Fruit fly (Drosophila melanogaster): ENCODE measurements around the gene Pfdn2.

dm6 chr3L:11123598-11124284 lies 49.6 kb upstream of the Pfdn2 start:
- TF ChIP-seq CG8478 (optimal IDR thresholded peaks at IDR 0.05) = no peak
- no peak for TF ChIP-seq psq (optimal IDR thresholded peaks at IDR 0.05)
- no peak for TF ChIP-seq usp (GFP tag; optimal IDR thresholded peaks at IDR 0.05)
- no peak for TF ChIP-seq pan (optimal IDR thresholded peaks at IDR 0.05)

Measured in whole organism.